Fruit fly (Drosophila melanogaster) whole organism: ENCODE measurements around the gene klar.

Experiments used
- CG8478 ChIP-seq: fragments of >200 bp; optimal IDR thresholded peaks from 2 replicates; lab custom pipeline; 2018; ENCODE audit warnings: inconsistent platforms
- EcR ChIP-seq, 2 experiments: fragments of >200 bp; optimal IDR thresholded peaks; 2 replicates each; lab custom pipeline; 2017; ENCODE audit warnings: missing biosample characterization in 2 of 2, missing genetic modification characterization in 2 of 2, missing genetic modification reagents in 2 of 2
- psq ChIP-seq: fragments of >200 bp; optimal IDR thresholded peaks from 2 replicates; lab custom pipeline; 2017
- usp ChIP-seq: fragments of >200 bp; optimal IDR thresholded peaks from 2 replicates; lab custom pipeline; 2017; ENCODE audit warnings: missing biosample characterization, missing genetic modification characterization, mixed read lengths

DNA sequence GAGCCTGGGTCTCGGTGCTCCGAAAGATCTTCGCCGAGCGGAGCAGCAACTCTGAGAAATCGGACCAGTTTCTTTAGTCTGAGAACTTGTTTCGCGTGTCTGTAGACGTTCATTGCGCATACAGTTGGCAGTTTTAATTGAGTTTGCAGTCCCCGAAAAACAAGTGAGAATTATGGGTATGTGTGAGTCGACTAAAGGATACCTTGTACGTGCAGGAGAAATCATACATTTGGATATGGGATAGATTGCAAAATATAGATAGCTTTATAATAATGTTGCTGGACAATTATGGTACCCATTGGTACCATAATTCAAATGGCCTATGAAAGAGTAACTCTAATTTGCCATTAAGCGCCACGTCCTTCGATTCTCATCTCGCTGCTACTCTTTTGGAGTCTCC, 12.0 kb upstream of the klar start:
- no peak for TF ChIP-seq EcR (GFP tag; optimal IDR thresholded peaks at IDR 0.05; lab: Kevin White, UChicago)
- TF ChIP-seq psq (lab: Kevin White, UChicago), result no peak
- TF ChIP-seq CG8478, result no peak
- TF ChIP-seq usp (GFP tag; lab: Kevin White, UChicago), result no peak
